Worm (Caenorhabditis elegans) whole organism, dauer: Measurements from ENCODE around the gene srj-23.

Source experiments
- unc-62 ChIP-seq: sonication (generic microtip); optimal IDR thresholded peaks from 2 replicates; lab custom pipeline; 2017; ENCODE audit warnings: missing biosample characterization, missing genetic modification reagents, missing genetic modification characterization

srj-23 gene

DNA sequence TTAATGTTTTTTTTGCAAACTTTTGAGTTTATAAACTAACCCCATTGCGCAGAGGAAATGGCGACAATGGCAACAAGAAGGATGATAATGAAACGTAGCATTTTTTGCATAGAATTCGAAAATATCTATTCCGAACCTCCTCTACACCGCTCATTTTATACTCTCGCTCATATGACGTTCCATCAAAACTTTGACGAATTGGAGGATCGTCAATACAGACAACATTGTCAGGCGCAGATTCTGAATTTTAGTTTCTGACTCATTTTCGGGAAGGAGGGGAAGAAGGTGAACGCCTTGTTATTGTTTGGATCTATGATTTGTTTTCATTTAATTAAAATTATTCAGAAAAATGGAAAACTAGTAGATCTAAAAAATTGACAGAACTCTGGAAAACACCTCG is 7.3 kb upstream of the srj-23 start, which contains the start of gene cnc-1:
Gene cnc-1 (minus strand): TSS at position 101 of the 400 bp plus-strand sequence.
- no peak for TF ChIP-seq unc-62 (GFP tag; lab: Kevin White, UChicago)

DNA sequence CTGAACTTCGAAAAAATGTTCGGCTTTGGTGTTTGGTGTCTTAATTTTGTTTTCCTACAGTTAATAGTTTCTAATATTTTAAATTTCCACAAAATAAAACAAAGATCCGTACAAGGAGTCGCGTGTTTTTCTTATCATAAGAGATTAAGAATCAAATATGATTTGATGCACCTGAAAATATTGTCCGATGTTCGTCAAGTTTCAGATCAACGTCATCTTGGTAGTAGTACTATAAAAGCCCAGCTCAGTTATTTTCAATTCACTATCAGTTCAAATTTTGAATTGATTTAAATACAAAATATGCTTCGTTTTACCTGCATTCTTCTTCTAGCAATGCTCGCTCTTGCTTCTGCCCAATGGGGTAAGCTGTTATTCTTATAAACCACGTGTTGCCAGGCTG is 6.4 kb upstream of the srj-23 start, which contains the start of gene cnc-5:
Gene cnc-5 (plus strand): TSS at position 301 of the 400 bp plus-strand sequence.
- no peak for TF ChIP-seq unc-62 (GFP tag; lab: Kevin White, UChicago)

- no peak for TF ChIP-seq unc-62 (GFP tag; lab: Kevin White, UChicago)
Observed at ce11 chrV:1447079-1447478, 4.4 kb upstream of the srj-23 start, which contains the start of gene cnc-4. Gene cnc-4 (plus strand): TSS chrV:1447195.

DNA sequence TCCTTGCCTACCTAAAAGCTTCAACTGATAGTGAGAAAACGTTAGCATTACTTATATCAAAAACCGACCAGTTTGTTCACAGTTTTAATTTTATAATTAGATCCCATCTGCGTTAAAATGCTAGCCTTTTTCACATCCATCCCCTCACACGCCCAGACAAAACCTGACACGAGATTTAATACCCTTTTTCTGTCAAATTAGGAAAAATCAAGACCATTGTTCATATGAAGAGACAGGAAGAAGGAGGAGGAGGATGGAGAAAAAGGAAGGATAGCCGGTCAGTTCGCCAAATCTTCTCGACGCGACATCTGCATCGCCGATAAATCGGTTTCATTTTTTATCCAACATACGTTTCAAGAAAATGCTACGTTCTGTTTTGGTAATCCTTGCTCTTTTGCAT is 3.7 kb upstream of the srj-23 start, which contains the start of gene cnc-3:
Gene cnc-3 (plus strand): TSS at position 281 of the 400 bp plus-strand sequence.
- TF ChIP-seq unc-62 (GFP tag; lab: Kevin White, UChicago), result no peak

- TF ChIP-seq unc-62 (GFP tag; lab: Kevin White, UChicago), result no peak
Observed at ce11 chrV:1450160-1450559, 1.3 kb upstream of the srj-23 start, which contains the start of gene cnc-2. Gene cnc-2 (minus strand): TSS chrV:1450183.

- TF ChIP-seq unc-62 (GFP tag; lab: Kevin White, UChicago), result no peak
Observed at ce11 chrV:1454762-1455161, 3.3 kb downstream of the srj-23 start, which contains the start of gene chil-14. Gene chil-14 (plus strand): TSS chrV:1455062.

ce11 chrV:1455280-1455679 is 3.8 kb downstream of the srj-23 start:
- TF ChIP-seq unc-62 (GFP tag; lab: Kevin White, UChicago), result no peak

- TF ChIP-seq unc-62 (GFP tag; lab: Kevin White, UChicago), result no peak
Observed at ce11 chrV:1456614-1457013, 5.2 kb downstream of the srj-23 start.

DNA sequence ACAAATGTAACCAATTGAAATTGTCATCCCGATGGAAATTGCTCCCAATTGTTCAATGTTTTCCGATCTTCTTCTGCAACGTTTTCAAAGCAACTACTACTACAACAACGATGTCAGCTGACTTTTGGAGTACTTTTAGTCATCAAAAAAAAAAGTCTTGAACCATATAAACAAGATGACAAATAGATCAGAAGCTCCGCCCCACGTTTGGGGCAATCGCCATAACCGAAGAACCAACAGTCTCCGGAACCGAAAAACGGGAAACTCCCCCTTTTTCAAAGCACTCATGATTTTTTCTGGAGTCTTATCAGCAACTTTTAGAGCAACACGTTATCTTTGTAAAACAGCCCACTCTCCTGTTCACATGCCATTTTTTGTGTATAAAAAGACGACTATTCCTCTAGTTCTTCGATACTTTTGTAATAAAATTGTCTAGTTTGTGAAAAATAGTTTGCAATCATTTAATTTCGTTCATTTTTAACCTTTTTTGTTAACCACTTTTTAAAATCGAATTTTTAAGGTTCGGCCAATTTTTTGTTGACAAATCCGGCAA is 8.0 kb downstream of the srj-23 start:
- no peak for TF ChIP-seq unc-62 (GFP tag; lab: Kevin White, UChicago)

ce11 chrV:1460069-1460468 is 8.6 kb downstream of the srj-23 start, which contains the start of gene hacd-1:
Gene hacd-1 (plus strand): TSS chrV:1460369.
- TF ChIP-seq unc-62 (GFP tag; lab: Kevin White, UChicago), result no peak

DNA sequence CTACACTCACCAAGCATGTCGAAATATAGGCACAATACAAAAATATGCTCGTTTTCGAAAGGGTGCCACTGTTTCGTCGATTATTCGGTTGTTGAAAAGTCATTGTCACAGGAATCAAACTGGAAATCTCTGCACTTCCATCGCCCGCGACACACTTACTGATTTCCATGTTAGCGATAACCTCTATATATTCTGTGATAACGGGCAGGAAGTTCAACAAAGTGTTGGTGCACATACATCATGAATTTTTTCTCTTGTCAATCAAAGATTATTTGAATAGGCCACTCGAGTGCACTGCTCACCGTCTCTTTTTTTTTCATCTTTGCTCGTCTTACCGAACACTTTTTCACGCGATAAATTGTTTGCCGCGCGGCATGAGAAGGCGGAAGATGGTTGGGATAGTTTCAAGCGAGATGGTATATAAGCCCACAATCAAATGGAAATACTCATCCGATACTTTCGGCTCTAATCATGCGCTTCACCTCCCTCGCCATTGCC is 13.2 kb downstream of the srj-23 start, which contains the start of the genes fpn-1.2 and pqn-54:
Gene fpn-1.2 (minus strand): TSS at position 157 of the 498 bp plus-strand sequence.
Gene pqn-54 (plus strand): TSS at position 448 of the 498 bp plus-strand sequence.
- no peak for TF ChIP-seq unc-62 (GFP tag; lab: Kevin White, UChicago)

DNA sequence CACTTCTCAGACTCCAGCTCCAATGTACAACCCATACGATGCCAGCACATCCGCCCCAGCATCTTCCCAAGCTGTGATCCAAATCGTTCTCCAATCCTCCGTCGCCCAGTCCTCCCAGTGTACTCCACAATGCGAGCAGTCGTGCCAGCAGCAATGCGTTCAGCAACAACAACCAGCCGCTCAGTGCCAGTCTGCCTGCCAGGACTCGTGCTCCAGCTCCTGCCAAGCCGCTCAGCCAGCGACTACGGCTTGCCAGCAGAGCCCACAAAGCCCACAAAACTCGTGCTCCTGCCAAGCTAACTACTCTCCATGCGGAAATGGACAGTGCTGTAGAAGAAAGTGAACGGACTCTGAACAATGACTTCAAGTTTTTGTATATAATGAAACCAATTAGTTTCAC is 14.5 kb downstream of the srj-23 start:
- no peak for TF ChIP-seq unc-62 (GFP tag; lab: Kevin White, UChicago)

DNA sequence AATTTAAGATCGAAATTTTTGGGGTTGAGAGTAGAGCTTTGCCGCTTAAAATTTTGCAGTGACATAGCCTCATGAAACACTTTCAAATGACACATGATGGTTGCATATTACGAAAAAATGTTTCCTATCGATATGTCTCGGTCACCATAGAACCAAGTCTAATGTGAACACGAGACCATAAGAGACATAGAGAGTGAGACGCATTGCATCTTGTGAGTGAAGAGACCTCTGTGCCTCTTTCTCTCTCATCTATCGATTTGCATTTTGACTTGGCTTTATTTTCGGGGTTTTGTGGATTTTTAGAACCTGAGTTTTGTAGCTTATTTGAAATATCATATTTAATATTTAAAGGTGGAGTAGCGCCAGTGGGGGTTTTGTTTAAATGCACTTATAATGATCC is 15.5 kb downstream of the srj-23 start:
- TF ChIP-seq unc-62 (GFP tag; lab: Kevin White, UChicago), result no peak

DNA sequence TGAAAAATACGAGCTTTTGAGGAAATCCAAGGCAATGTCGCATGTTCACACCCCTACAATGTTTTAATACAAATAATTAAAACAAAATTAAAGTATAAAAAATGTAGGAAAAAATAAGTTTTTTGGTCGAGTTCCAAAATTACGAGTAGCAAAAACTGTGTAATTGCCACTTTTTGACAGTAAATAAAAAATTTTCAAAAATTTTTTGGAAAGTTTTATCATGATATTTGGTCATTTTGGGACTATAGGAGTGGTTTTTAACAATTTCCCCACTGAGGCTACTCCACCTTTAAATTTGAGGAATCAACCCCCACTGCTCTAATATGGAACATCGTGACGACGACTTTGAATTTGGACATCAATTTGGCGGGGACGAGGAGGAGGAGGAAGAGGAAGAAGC is 16.0 kb downstream of the srj-23 start, which contains the start of gene gid-8:
Gene gid-8 (plus strand): TSS at position 301 of the 400 bp plus-strand sequence.
- no peak for TF ChIP-seq unc-62 (GFP tag; lab: Kevin White, UChicago)

- no peak for TF ChIP-seq unc-62 (GFP tag; lab: Kevin White, UChicago)
Observed at ce11 chrV:1468905-1469304, 17.5 kb downstream of the srj-23 start.

DNA sequence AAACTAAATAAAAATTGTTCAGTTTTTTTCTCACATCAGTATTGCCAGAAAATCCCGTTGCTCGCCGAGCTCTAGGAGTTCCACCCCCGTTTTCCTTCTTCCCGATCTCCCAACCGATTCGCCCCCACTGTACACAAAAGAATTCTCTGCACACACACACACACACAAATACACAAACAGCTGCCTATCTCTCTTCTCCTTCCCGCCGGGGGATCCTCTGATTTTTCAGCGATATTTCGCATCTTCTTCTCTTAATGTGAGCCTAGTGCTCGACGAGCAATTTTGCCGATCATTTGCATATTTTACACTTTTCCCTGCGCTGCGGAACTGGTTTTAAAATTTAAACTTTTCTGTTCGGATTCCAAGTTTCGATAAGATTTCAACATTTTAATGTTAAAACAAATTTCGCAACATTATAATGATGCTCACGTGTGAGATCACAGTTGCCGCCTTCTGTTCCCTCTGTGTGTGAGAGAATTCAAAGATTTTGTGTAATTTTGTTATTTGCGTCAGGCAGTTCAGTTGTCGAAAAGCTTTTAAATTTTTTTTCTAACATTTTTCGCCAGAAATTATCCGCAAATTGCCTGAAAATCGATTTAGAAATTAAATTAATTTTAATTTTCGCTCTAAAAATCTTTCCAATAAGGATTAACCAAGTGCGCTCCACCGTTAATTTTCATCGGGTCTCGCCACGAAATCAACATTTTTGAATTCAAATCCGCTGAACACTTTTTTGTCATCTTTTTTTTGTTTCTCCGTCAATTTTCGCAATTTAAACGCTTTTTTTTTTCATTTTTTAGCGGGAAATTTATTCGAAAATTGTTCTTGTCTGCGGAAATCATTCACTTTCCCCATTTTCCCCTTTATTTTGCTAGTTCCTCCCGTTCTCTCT is 19.9 kb downstream of the srj-23 start:
- TF ChIP-seq unc-62 (GFP tag; lab: Kevin White, UChicago), result no peak
